Fruit fly (Drosophila melanogaster) whole organism, embryonic: ENCODE data around the gene SclA.

ENCODE experiments used
- Atf-2 ChIP-seq: fragments of 200-800 bp; sonication (Bioruptor generic); optimal IDR thresholded peaks from 2 replicates; lab custom pipeline; 2016; ENCODE audit warnings: missing biosample characterization, missing genetic modification characterization
- CG10274 ChIP-seq: fragments of 200-800 bp; sonication (Bioruptor generic); optimal IDR thresholded peaks from 3 replicates; lab custom pipeline; 2017; ENCODE audit warnings: missing biosample characterization, mild to moderate bottlenecking, missing genetic modification characterization
- CG12071 ChIP-seq: fragments of 200-800 bp; sonication (Bioruptor generic); optimal IDR thresholded peaks from 3 replicates; lab custom pipeline; 2018; ENCODE audit warnings: missing biosample characterization, mild to moderate bottlenecking, missing genetic modification characterization
- CG12299 ChIP-seq: fragments of 200-800 bp; sonication (Bioruptor generic); optimal IDR thresholded peaks from 2 replicates; lab custom pipeline; 2018; ENCODE audit warnings: missing biosample characterization, mild to moderate bottlenecking, missing genetic modification characterization
- CG12744 ChIP-seq: fragments of 200-800 bp; sonication (Bioruptor generic); optimal IDR thresholded peaks from 2 replicates; lab custom pipeline; 2016; ENCODE audit warnings: missing biosample characterization, missing genetic modification characterization
- CG12769 ChIP-seq: fragments of 200-800 bp; sonication (Bioruptor generic); optimal IDR thresholded peaks from 2 replicates; lab custom pipeline; 2019; ENCODE audit warnings: missing biosample characterization, mild to moderate bottlenecking, missing genetic modification characterization, moderate library complexity
- CG15073 ChIP-seq: fragments of 200-800 bp; sonication (Bioruptor generic); optimal IDR thresholded peaks from 2 replicates; lab custom pipeline; 2016; ENCODE audit warnings: missing biosample characterization, missing genetic modification characterization
- CG15269 ChIP-seq: fragments of 200-800 bp; sonication (Bioruptor generic); optimal IDR thresholded peaks from 2 replicates; lab custom pipeline; 2018; ENCODE audit warnings: missing biosample characterization, mild to moderate bottlenecking, missing genetic modification characterization, moderate library complexity
- CG1529 ChIP-seq: fragments of 200-800 bp; sonication (Bioruptor generic); optimal IDR thresholded peaks from 3 replicates; lab custom pipeline; 2018; ENCODE audit warnings: missing biosample characterization, missing genetic modification characterization
- CG17912 ChIP-seq: fragments of 200-800 bp; sonication (Bioruptor generic); optimal IDR thresholded peaks from 2 replicates; lab custom pipeline; 2018; ENCODE audit warnings: missing biosample characterization, mild to moderate bottlenecking, missing genetic modification characterization
- CG43689 ChIP-seq: fragments of 200-800 bp; sonication (Bioruptor generic); IDR thresholded peaks from 2 replicates; pipeline ENCODE4 v1.3.6; 2022; ENCODE audit warnings: missing biosample characterization, missing genetic modification characterization
- CG6689 ChIP-seq: fragments of 200-800 bp; sonication (Bioruptor generic); IDR thresholded peaks from 2 replicates; pipeline ENCODE4 v1.3.6; 2022; ENCODE audit warnings: missing biosample characterization, missing genetic modification characterization
- CG6813 ChIP-seq: fragments of 200-800 bp; sonication (Bioruptor generic); optimal IDR thresholded peaks from 2 replicates; lab custom pipeline; 2017; ENCODE audit warnings: missing biosample characterization, missing genetic modification characterization, mild to moderate bottlenecking, moderate library complexity, missing genetic modification reagents
- CG6854 ChIP-seq: fragments of 200-800 bp; sonication (Bioruptor generic); optimal IDR thresholded peaks from 3 replicates; lab custom pipeline; 2017; ENCODE audit warnings: missing biosample characterization, mild to moderate bottlenecking, missing genetic modification characterization
- CG7963 ChIP-seq: fragments of 200-800 bp; sonication (Bioruptor generic); IDR thresholded peaks from 3 replicates; pipeline ENCODE4 v1.3.6; 2022; ENCODE audit warnings: missing biosample characterization, missing genetic modification characterization; ENCODE audit not compliant: partially characterized antibody
- CG9817 ChIP-seq: fragments of 200-800 bp; sonication (Bioruptor generic); optimal IDR thresholded peaks from 2 replicates; lab custom pipeline; 2018; ENCODE audit warnings: missing biosample characterization, mild to moderate bottlenecking, missing genetic modification characterization, moderate library complexity
- CHES-1-like ChIP-seq: fragments of 200-800 bp; sonication (Bioruptor generic); optimal IDR thresholded peaks from 2 replicates; lab custom pipeline; 2016; ENCODE audit warnings: missing biosample characterization, missing genetic modification characterization
- Dad ChIP-seq: fragments of 200-800 bp; sonication (Bioruptor generic); optimal IDR thresholded peaks from 3 replicates; lab custom pipeline; 2016; ENCODE audit warnings: missing biosample characterization, missing genetic modification characterization
- Dbx ChIP-seq: fragments of 200-800 bp; sonication (Bioruptor generic); IDR thresholded peaks from 3 replicates; pipeline ENCODE4 v1.3.6; 2022; ENCODE audit warnings: missing biosample characterization, missing genetic modification characterization
- HHEX ChIP-seq: fragments of 200-800 bp; sonication (Bioruptor generic); optimal IDR thresholded peaks from 3 replicates; lab custom pipeline; 2017; ENCODE audit warnings: missing biosample characterization, mild to moderate bottlenecking, missing genetic modification characterization, missing genetic modification reagents
- Hmx ChIP-seq: fragments of 200-800 bp; sonication (Bioruptor generic); optimal IDR thresholded peaks from 2 replicates; lab custom pipeline; 2016; ENCODE audit warnings: missing biosample characterization, missing genetic modification characterization
- Jarid2 ChIP-seq: fragments of 200-800 bp; sonication (Bioruptor generic); optimal IDR thresholded peaks from 3 replicates; lab custom pipeline; 2017; ENCODE audit warnings: mild to moderate bottlenecking, missing biosample characterization, missing genetic modification reagents, missing genetic modification characterization
- Med ChIP-seq: fragments of 200-800 bp; sonication (Bioruptor generic); peaks from one replicate; lab custom pipeline; 2016; ENCODE audit warnings: missing biosample characterization, missing genetic modification characterization, mild to moderate bottlenecking, inconsistent platforms, moderate library complexity
- Meics ChIP-seq: fragments of 200-800 bp; sonication (Bioruptor generic); optimal IDR thresholded peaks from 2 replicates; lab custom pipeline; 2017; ENCODE audit warnings: missing biosample characterization, mild to moderate bottlenecking, missing genetic modification characterization
- Optix ChIP-seq: fragments of 200-800 bp; sonication (Bioruptor generic); IDR thresholded peaks from 3 replicates; pipeline ENCODE4 v1.3.6; 2022; ENCODE audit warnings: missing biosample characterization, missing genetic modification characterization
- Ssrp ChIP-seq: fragments of 200-800 bp; sonication (Bioruptor generic); optimal IDR thresholded peaks from 2 replicates; lab custom pipeline; 2018; ENCODE audit warnings: missing biosample characterization, mild to moderate bottlenecking, missing genetic modification characterization, moderate library complexity
- TFAM ChIP-seq: fragments of 200-800 bp; sonication (Bioruptor generic); optimal IDR thresholded peaks from 2 replicates; lab custom pipeline; 2017; ENCODE audit warnings: missing biosample characterization, missing genetic modification characterization, inconsistent platforms
- Trl ChIP-seq, 3 experiments: fragments of >200 bp in 2 of 3; fragments of 200-800 bp in 1 of 3; sonication (Bioruptor generic) in 1 of 3; optimal IDR thresholded peaks; 2 replicates in 1 of 3; 3 replicates in 2 of 3; lab custom pipeline; 2016 to 2017; ENCODE audit warnings: missing biosample characterization in 1 of 3, missing genetic modification characterization in 1 of 3
- chinmo ChIP-seq: fragments of 200-800 bp; sonication (Bioruptor generic); IDR thresholded peaks from 4 replicates; pipeline ENCODE4 v1.3.6; 2022; ENCODE audit warnings: missing biosample characterization, missing genetic modification characterization; ENCODE audit not compliant: partially characterized antibody
- chm ChIP-seq: fragments of 200-800 bp; sonication (Bioruptor generic); IDR thresholded peaks from 2 replicates; pipeline ENCODE4 v1.3.6; 2022; ENCODE audit warnings: missing biosample characterization, missing genetic modification characterization
- corto ChIP-seq: fragments of 200-800 bp; sonication (Bioruptor generic); optimal IDR thresholded peaks from 2 replicates; lab custom pipeline; 2016; ENCODE audit warnings: missing biosample characterization, mild to moderate bottlenecking, missing genetic modification characterization, moderate library complexity
- da ChIP-seq: fragments of 200-800 bp; sonication (Bioruptor generic); optimal IDR thresholded peaks from 2 replicates; lab custom pipeline; 2016; ENCODE audit warnings: missing biosample characterization, missing genetic modification characterization
- dm ChIP-seq: fragments of 200-800 bp; sonication (Bioruptor generic); optimal IDR thresholded peaks from 3 replicates; lab custom pipeline; 2016; ENCODE audit warnings: missing biosample characterization, missing genetic modification characterization
- exex ChIP-seq: fragments of 200-800 bp; sonication (Bioruptor generic); optimal IDR thresholded peaks from 4 replicates; lab custom pipeline; 2018; ENCODE audit warnings: missing biosample characterization, mild to moderate bottlenecking, missing genetic modification characterization, moderate library complexity
- hb ChIP-seq: fragments of 200-800 bp; sonication (Bioruptor generic); IDR thresholded peaks from 3 replicates; pipeline ENCODE4 v1.3.6; 2022; ENCODE audit warnings: missing biosample characterization, missing genetic modification characterization; ENCODE audit not compliant: partially characterized antibody
- kay ChIP-seq: fragments of 200-800 bp; sonication (Bioruptor generic); optimal IDR thresholded peaks from 2 replicates; lab custom pipeline; 2016; ENCODE audit warnings: missing biosample characterization, missing genetic modification characterization
- kni ChIP-seq: fragments of 200-800 bp; sonication (Bioruptor generic); optimal IDR thresholded peaks from 3 replicates; lab custom pipeline; 2017; ENCODE audit warnings: mild to moderate bottlenecking, missing biosample characterization, missing genetic modification reagents, missing genetic modification characterization
- mirr ChIP-seq: fragments of 200-800 bp; sonication (Bioruptor generic); optimal IDR thresholded peaks from 3 replicates; lab custom pipeline; 2018; ENCODE audit warnings: missing biosample characterization, mild to moderate bottlenecking, missing genetic modification characterization
- odd ChIP-seq: fragments of 200-800 bp; sonication (Bioruptor generic); optimal IDR thresholded peaks from 2 replicates; lab custom pipeline; 2017; ENCODE audit warnings: missing biosample characterization, mild to moderate bottlenecking, missing genetic modification characterization
- onecut ChIP-seq: fragments of 200-800 bp; sonication (Bioruptor generic); IDR thresholded peaks from 2 replicates; pipeline ENCODE4 v1.3.6; 2022; ENCODE audit warnings: missing biosample characterization, missing genetic modification characterization
- org-1 ChIP-seq: fragments of 200-800 bp; sonication (Bioruptor generic); optimal IDR thresholded peaks from 2 replicates; lab custom pipeline; 2017; ENCODE audit warnings: missing biosample characterization, missing genetic modification characterization
- pzg ChIP-seq: fragments of 200-800 bp; sonication (Bioruptor generic); optimal IDR thresholded peaks from 3 replicates; lab custom pipeline; 2018; ENCODE audit warnings: missing biosample characterization, mild to moderate bottlenecking, missing genetic modification characterization, moderate library complexity
- sob ChIP-seq: fragments of 200-800 bp; sonication (Bioruptor generic); IDR thresholded peaks from 2 replicates; pipeline ENCODE4 v1.3.6; 2022; ENCODE audit warnings: missing biosample characterization, missing genetic modification characterization
- tin ChIP-seq: fragments of 200-800 bp; sonication (Bioruptor generic); optimal IDR thresholded peaks from 3 replicates; lab custom pipeline; 2016; ENCODE audit warnings: missing biosample characterization, missing genetic modification characterization
- ttk ChIP-seq: fragments of 200-800 bp; sonication (Bioruptor generic); IDR thresholded peaks from 2 replicates; pipeline ENCODE4 v2.1.2; 2022; ENCODE audit warnings: missing biosample characterization, missing genetic modification characterization
- unpg ChIP-seq: fragments of 200-800 bp; sonication (Bioruptor generic); optimal IDR thresholded peaks from 3 replicates; lab custom pipeline; 2018; ENCODE audit warnings: missing biosample characterization, mild to moderate bottlenecking, missing genetic modification characterization, moderate library complexity
- vnd ChIP-seq: fragments of 200-800 bp; sonication (Bioruptor generic); IDR thresholded peaks from 3 replicates; pipeline ENCODE4 v1.3.6; 2022; ENCODE audit warnings: missing biosample characterization, missing genetic modification characterization; ENCODE audit not compliant: partially characterized antibody
- wek ChIP-seq: fragments of 200-800 bp; sonication (Bioruptor generic); optimal IDR thresholded peaks from 3 replicates; lab custom pipeline; 2018; ENCODE audit warnings: missing biosample characterization, mild to moderate bottlenecking, missing genetic modification characterization, moderate library complexity
- wor ChIP-seq: fragments of 200-800 bp; sonication (Bioruptor generic); IDR thresholded peaks from 2 replicates; pipeline ENCODE4 v1.3.6; 2022; ENCODE audit warnings: missing biosample characterization, missing genetic modification characterization
- zfh1 ChIP-seq: fragments of 200-800 bp; sonication (Bioruptor generic); IDR thresholded peaks from 3 replicates; pipeline ENCODE4 v1.3.6; 2022; ENCODE audit warnings: missing biosample characterization, missing genetic modification characterization

Gene SclA

DNA sequence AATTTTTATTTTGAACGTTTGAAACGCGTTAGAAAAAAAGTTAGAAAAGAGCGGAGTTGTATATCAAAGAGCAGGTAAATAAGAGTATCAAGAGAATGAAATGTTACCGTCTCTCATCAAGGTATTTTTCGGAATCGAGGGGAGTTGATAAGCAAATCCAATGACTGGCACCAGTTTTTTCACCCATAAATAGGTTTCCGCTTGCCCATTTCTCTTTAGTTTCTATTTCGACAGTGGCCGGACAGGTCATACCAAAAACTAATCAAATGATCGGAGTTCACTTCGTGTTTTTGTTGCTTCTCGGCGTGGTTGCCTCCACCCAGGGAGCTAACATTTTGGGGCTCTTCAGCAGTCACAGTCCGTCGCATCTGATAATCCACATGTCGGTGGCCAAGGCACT, 43.8 kb upstream of the SclA start, which contains the start of gene Ugt37C2 (continued):
- TF ChIP-seq CG7963 (GFP tag; lab: Robert Waterston, UW) (0 out of 3 replicates have a peak, but pooled peaks have one; percentile 15), CG43689 (no peak), CG12299 (tag; lab: Kevin White, UChicago) (no peak), Med (peak; percentile 54), chm (GFP tag; lab: Robert Waterston, UW) (no peak; the same call in 1 of the 2 replicates), onecut (GFP tag; lab: Robert Waterston, UW) (no peak), CG6689 (no peak), Dbx (0 out of 3 replicates have a peak, but pooled peaks have one; percentile 23), kay (GFP tag; lab: Kevin White, UChicago) (no peak), CG12071 (GFP tag; lab: Kevin White, UChicago) (no peak), exex (peak; percentile 11), CG15073 (GFP tag; lab: Kevin White, UChicago) (no peak), Optix (GFP tag; lab: Robert Waterston, UW) (no peak), corto (GFP tag; lab: Kevin White, UChicago) (no peak), org-1 (GFP tag; lab: Kevin White, UChicago) (no peak), kni (GFP tag; lab: Kevin White, UChicago) (no peak), CG6813 (GFP tag; lab: Kevin White, UChicago) (no peak), CG6854 (GFP tag; lab: Kevin White, UChicago) (no peak), Ssrp (tag; lab: Kevin White, UChicago) (no peak), CG1529 (no peak), CG12769 (tag; lab: Kevin White, UChicago) (peak; percentile 40), TFAM (GFP tag; lab: Kevin White, UChicago) (no peak), Hmx (GFP tag; lab: Kevin White, UChicago) (no peak), CG12744 (GFP tag; lab: Kevin White, UChicago) (no peak), Trl (optimal IDR thresholded peaks at IDR 0.05; lab: Kevin White, UChicago) (peak; percentile 58 to 61), Trl (GFP tag; optimal IDR thresholded peaks at IDR 0.05; lab: Kevin White, UChicago) (no peak), da (GFP tag; lab: Kevin White, UChicago) (no peak), zfh1 (GFP tag; lab: Robert Waterston, UW) (no peak), ttk (no peak), CG17912 (GFP tag; lab: Kevin White, UChicago) (no peak), mirr (GFP tag; lab: Kevin White, UChicago) (peak; percentile 18), wor (no peak), pzg (GFP tag; lab: Kevin White, UChicago) (no peak), sob (GFP tag; lab: Robert Waterston, UW) (no peak), CHES-1-like (no peak), Atf-2 (GFP tag; lab: Kevin White, UChicago) (no peak), CG9817 (tag; lab: Kevin White, UChicago) (no peak), HHEX (GFP tag; lab: Kevin White, UChicago) (no peak), hb (GFP tag; lab: Robert Waterston, UW) (no peak), Jarid2 (GFP tag; lab: Kevin White, UChicago) (peak; percentile 80), CG15269 (tag; lab: Kevin White, UChicago) (no peak), chinmo (GFP tag; lab: Robert Waterston, UW) (0 out of 4 replicates have a peak, but pooled peaks have one; percentile 30), unpg (GFP tag; lab: Kevin White, UChicago) (no peak), tin (GFP tag; lab: Kevin White, UChicago) (no peak), dm (GFP tag; lab: Kevin White, UChicago) (no peak), vnd (GFP tag; lab: Robert Waterston, UW) (no peak), Meics (GFP tag; lab: Kevin White, UChicago) (no peak), odd (GFP tag; lab: Kevin White, UChicago) (no peak), wek (GFP tag; lab: Kevin White, UChicago) (no peak), Dad (GFP tag; lab: Kevin White, UChicago) (no peak), CG10274 (GFP tag; lab: Kevin White, UChicago) (no peak)
